Worm (Caenorhabditis elegans): Measurements from ENCODE around the gene Y51B9A.6.
"Not testable (repeated sequence)": the region's sequence is repeated elsewhere in the genome, so short reads cannot be mapped to it uniquely, and the experiment has no call there.

ce11 chrII:9405013-9405412 lies 2.0 kb upstream of the Y51B9A.6 start:
- not testable (repeated sequence) for TF ChIP-seq snpc-1.1 (tag; optimal IDR thresholded peaks at IDR 0.05; ENCODE audit: insufficient read depth); akir-1 (GFP tag; optimal IDR thresholded peaks at IDR 0.05); ztf-6 (GFP tag; IDR thresholded peaks at IDR 0.05); nfya-1 (tag; optimal IDR thresholded peaks at IDR 0.05; ENCODE audit: borderline replicate concordance, insufficient read depth); ceh-100 (GFP tag; IDR thresholded peaks at IDR 0.05); Y53G8AR.9 (GFP tag; conservative IDR thresholded peaks at IDR 0.05); unc-130 (GFP tag; optimal IDR thresholded peaks at IDR 0.05); lin-35 (GFP tag; optimal IDR thresholded peaks at IDR 0.05); F10E7.11 (tag; optimal IDR thresholded peaks at IDR 0.05); let-526 (GFP tag; IDR thresholded peaks at IDR 0.05); F23B12.7 (tag; optimal IDR thresholded peaks at IDR 0.05; ENCODE audit: insufficient read depth); dpl-1 (GFP tag; optimal IDR thresholded peaks at IDR 0.05)
